Worm (Caenorhabditis elegans): ENCODE results near the gene tbc-2.

DNA sequence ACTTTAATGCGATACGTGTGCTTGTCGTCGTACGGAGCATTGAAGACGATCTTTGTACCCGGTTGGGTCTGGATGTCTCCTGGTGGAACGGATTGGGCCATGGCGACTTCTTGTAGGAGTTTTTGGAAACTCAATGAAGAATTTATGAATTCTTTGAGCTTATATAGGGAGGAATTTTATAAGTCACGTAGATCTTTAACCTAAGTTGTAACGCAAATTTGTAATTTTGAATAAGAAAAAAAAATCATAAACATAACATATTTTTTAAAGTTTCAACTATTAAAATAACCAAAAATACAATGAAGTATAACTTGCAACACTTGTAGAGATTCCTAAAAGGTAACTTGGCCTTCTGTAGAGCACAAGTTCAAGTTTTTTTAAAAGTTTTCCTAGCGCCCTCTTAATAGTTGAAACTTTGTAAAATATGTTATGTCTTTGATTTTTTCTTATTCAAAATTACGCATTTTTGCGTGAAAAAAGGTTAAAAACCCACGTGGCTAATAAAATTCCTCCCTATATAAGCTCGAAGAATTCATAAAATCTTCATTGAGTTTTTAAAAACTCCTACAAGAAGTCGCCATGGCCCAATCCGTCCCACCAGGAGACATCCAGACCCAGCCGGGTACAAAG, 29.8 kb downstream of the tbc-2 start, which contains the start of the genes msp-63 and msp-142:
- TF ChIP-seq daf-19 (GFP tag; conservative IDR thresholded peaks at IDR 0.05) = no peak
- TF ChIP-seq zag-1 (tag; optimal IDR thresholded peaks at IDR 0.05) = no peak
- no peak for TF ChIP-seq nhr-77 (tag; optimal IDR thresholded peaks at IDR 0.05)
- TF ChIP-seq dve-1 (tag; optimal IDR thresholded peaks at IDR 0.05; ENCODE audit: insufficient read depth) = no peak
- TF ChIP-seq sdz-12 (GFP tag; optimal IDR thresholded peaks at IDR 0.05) = no peak
- no peak for TF ChIP-seq nhr-11 (tag; optimal IDR thresholded peaks at IDR 0.05)
- no peak for TF ChIP-seq cey-2 (tag; optimal IDR thresholded peaks at IDR 0.05; ENCODE audit: borderline replicate concordance, insufficient read depth)
- TF ChIP-seq T26A8.4 (GFP tag; IDR thresholded peaks at IDR 0.05) = no peak
- no peak for TF ChIP-seq skn-1 (tag; optimal IDR thresholded peaks at IDR 0.05)
- no peak for TF ChIP-seq ceh-82 (tag; optimal IDR thresholded peaks at IDR 0.05)
